Worm (Caenorhabditis elegans): ENCODE results near the gene abhd-12.

The abhd-12 gene

ce11 chrV:7983381-7984052, at the start of gene abhd-12, which contains the start of gene natb-1:
Gene abhd-12 (plus strand): TSS chrV:7983879.
Gene natb-1 (minus strand): TSS chrV:7983431.
- TF ChIP-seq unc-62 (GFP tag; optimal IDR thresholded peaks at IDR 0.05), result no peak

- TF ChIP-seq unc-62 (GFP tag; optimal IDR thresholded peaks at IDR 0.05), result no peak
Measured at ce11 chrV:7937152-7937551, 46.5 kb upstream of the abhd-12 start, which contains the start of gene srsx-3. Gene srsx-3 (minus strand): TSS chrV:7937252.

- TF ChIP-seq unc-62 (GFP tag; optimal IDR thresholded peaks at IDR 0.05), result no peak
Measured at ce11 chrV:7940299-7940698, 43.4 kb upstream of the abhd-12 start, which contains the start of gene srt-53. Gene srt-53 (minus strand): TSS chrV:7940399.

ce11 chrV:7943568-7943967, 40.1 kb upstream of the abhd-12 start, which contains the start of gene Y97E10B.1:
Gene Y97E10B.1 (plus strand): TSS chrV:7943868.
- TF ChIP-seq unc-62 (GFP tag; optimal IDR thresholded peaks at IDR 0.05), result no peak

ce11 chrV:7946229-7946628, 37.5 kb upstream of the abhd-12 start:
- no peak for TF ChIP-seq unc-62 (GFP tag; optimal IDR thresholded peaks at IDR 0.05)

- TF ChIP-seq unc-62 (GFP tag; optimal IDR thresholded peaks at IDR 0.05), result no peak
Measured at ce11 chrV:7952855-7953254, 30.8 kb upstream of the abhd-12 start, which contains the start of gene clec-216. Gene clec-216 (minus strand): TSS chrV:7952955.

- TF ChIP-seq unc-62 (GFP tag; optimal IDR thresholded peaks at IDR 0.05), result no peak
Measured at ce11 chrV:7954552-7954951, 29.1 kb upstream of the abhd-12 start, which contains the start of gene F26D11.13. Gene F26D11.13 (minus strand): TSS chrV:7954652.

- TF ChIP-seq unc-62 (GFP tag; optimal IDR thresholded peaks at IDR 0.05), result no peak
Measured at ce11 chrV:7955168-7955567, 28.5 kb upstream of the abhd-12 start, which contains the start of gene F26D11.12. Gene F26D11.12 (minus strand): TSS chrV:7955312.

- TF ChIP-seq unc-62 (GFP tag; optimal IDR thresholded peaks at IDR 0.05), result no peak
Measured at ce11 chrV:7956218-7956617, 27.5 kb upstream of the abhd-12 start, which contains the start of gene pals-34. Gene pals-34 (minus strand): TSS chrV:7956497.

ce11 chrV:7958740-7959320, 24.8 kb upstream of the abhd-12 start, which contains the start of the genes clec-217 and F26D11.2:
Gene clec-217 (minus strand): TSS chrV:7958840.
Gene F26D11.2 (plus strand): TSS chrV:7959270.
- no peak for TF ChIP-seq unc-62 (GFP tag; optimal IDR thresholded peaks at IDR 0.05)

ce11 chrV:7964429-7964828, 19.2 kb upstream of the abhd-12 start:
- no peak for TF ChIP-seq unc-62 (GFP tag; optimal IDR thresholded peaks at IDR 0.05)

ce11 chrV:7969107-7969506, 14.6 kb upstream of the abhd-12 start, which contains the start of gene che-7:
Gene che-7 (minus strand): TSS chrV:7969207.
- TF ChIP-seq unc-62 (GFP tag; optimal IDR thresholded peaks at IDR 0.05), result no peak

- TF ChIP-seq unc-62 (GFP tag; optimal IDR thresholded peaks at IDR 0.05), result no peak
Measured at ce11 chrV:7970519-7970918, 13.2 kb upstream of the abhd-12 start.

ce11 chrV:7971376-7971775, 12.3 kb upstream of the abhd-12 start:
- TF ChIP-seq unc-62 (GFP tag; optimal IDR thresholded peaks at IDR 0.05), result no peak

ce11 chrV:7977701-7978461, 5.8 kb upstream of the abhd-12 start, which contains the start of gene let-413:
Gene let-413 (minus strand): TSS chrV:7977776.
- no peak for TF ChIP-seq unc-62 (GFP tag; optimal IDR thresholded peaks at IDR 0.05)

ce11 chrV:7978798-7979197, 4.9 kb upstream of the abhd-12 start:
- no peak for TF ChIP-seq unc-62 (GFP tag; optimal IDR thresholded peaks at IDR 0.05)

Data from whole organism, dauer.